Worm (Caenorhabditis elegans) whole organism, mixed stage, embryonic: ENCODE data around the gene bmy-1.
A peak's percentile ranks its signal among the peaks of the same experiment; 100 is the strongest.

Experiments
- M03D4.4 ChIP-seq: sonication (generic microtip); optimal IDR thresholded peaks from 2 replicates; lab custom pipeline; 2017; ENCODE audit warnings: mild to moderate bottlenecking, missing genetic modification characterization, missing compliant biosample characterization
- bed-3 ChIP-seq: fragments of 200-800 bp; sonication (Bioruptor generic); optimal IDR thresholded peaks from 3 replicates; lab custom pipeline; 2018; ENCODE audit warnings: mild to moderate bottlenecking, missing genetic modification characterization, moderate library complexity, missing compliant biosample characterization
- ceh-43 ChIP-seq: fragments of 200-800 bp; sonication (Bioruptor generic); optimal IDR thresholded peaks from 2 replicates; lab custom pipeline; 2018; ENCODE audit warnings: mild to moderate bottlenecking, missing genetic modification characterization, moderate library complexity, missing compliant biosample characterization
- ceh-83 ChIP-seq: fragments of 200-800 bp; sonication (Bioruptor generic); optimal IDR thresholded peaks from 2 replicates; lab custom pipeline; 2018; ENCODE audit warnings: mild to moderate bottlenecking, missing genetic modification characterization, missing compliant biosample characterization
- ces-1 ChIP-seq: fragments of 150-350 bp; optimal IDR thresholded peaks from 2 replicates; lab custom pipeline; 2014; ENCODE audit warnings: missing biosample characterization, missing genetic modification reagents, missing genetic modification characterization
- cnd-1 ChIP-seq: fragments of 200-800 bp; sonication (Bioruptor generic); optimal IDR thresholded peaks from 2 replicates; lab custom pipeline; 2018; ENCODE audit warnings: mild to moderate bottlenecking, missing genetic modification characterization, missing compliant biosample characterization
- drap-1 ChIP-seq: fragments of 200-800 bp; sonication (Bioruptor generic); optimal IDR thresholded peaks from 3 replicates; lab custom pipeline; 2018; ENCODE audit warnings: mild to moderate bottlenecking, missing genetic modification characterization, missing compliant biosample characterization
- elt-1 ChIP-seq: sonication (generic microtip); optimal IDR thresholded peaks from 2 replicates; lab custom pipeline; 2017; ENCODE audit warnings: missing genetic modification characterization, mild to moderate bottlenecking, missing compliant biosample characterization, antibody characterized with exemption, moderate library complexity, borderline replicate concordance; ENCODE audit not compliant: insufficient read depth
- elt-3 ChIP-seq: fragments of 150-350 bp; optimal IDR thresholded peaks from 2 replicates; lab custom pipeline; 2014; ENCODE audit warnings: missing biosample characterization, missing genetic modification characterization
- flh-1 ChIP-seq: fragments of 200-800 bp; sonication (Bioruptor generic); optimal IDR thresholded peaks from 2 replicates; lab custom pipeline; 2018; ENCODE audit warnings: mild to moderate bottlenecking, missing genetic modification characterization, moderate library complexity, missing compliant biosample characterization
- hlh-1 ChIP-seq: fragments of 150-350 bp; optimal IDR thresholded peaks from 2 replicates; lab custom pipeline; 2014; ENCODE audit warnings: missing biosample characterization, missing genetic modification reagents, missing genetic modification characterization
- lin-13 ChIP-seq: fragments of 150-350 bp; optimal IDR thresholded peaks from 2 replicates; lab custom pipeline; 2014; ENCODE audit warnings: missing biosample characterization, missing genetic modification characterization
- lin-32 ChIP-seq: fragments of 200-800 bp; sonication (Bioruptor generic); optimal IDR thresholded peaks from 2 replicates; lab custom pipeline; 2018; ENCODE audit warnings: mild to moderate bottlenecking, missing genetic modification characterization, missing compliant biosample characterization
- lsy-2 ChIP-seq: fragments of 150-350 bp; optimal IDR thresholded peaks from 2 replicates; lab custom pipeline; 2014; ENCODE audit warnings: missing biosample characterization, missing genetic modification characterization
- mep-1 ChIP-seq: fragments of 150-350 bp; optimal IDR thresholded peaks from 2 replicates; lab custom pipeline; 2017; ENCODE audit warnings: missing biosample characterization, missing genetic modification reagents, missing genetic modification characterization, inconsistent platforms
- mls-2 ChIP-seq: sonication (generic microtip); optimal IDR thresholded peaks from 2 replicates; lab custom pipeline; 2016; ENCODE audit warnings: mild to moderate bottlenecking, missing genetic modification characterization, moderate library complexity, missing compliant biosample characterization
- nhr-237 ChIP-seq: fragments of 150-350 bp; optimal IDR thresholded peaks from 2 replicates; lab custom pipeline; 2014; ENCODE audit warnings: missing biosample characterization, missing genetic modification characterization
- nhr-28 ChIP-seq: fragments of 150-350 bp; optimal IDR thresholded peaks from 2 replicates; lab custom pipeline; 2014; ENCODE audit warnings: missing biosample characterization, missing genetic modification characterization
- nhr-76 ChIP-seq: sonication (generic microtip); optimal IDR thresholded peaks from 2 replicates; lab custom pipeline; 2017; ENCODE audit warnings: missing biosample characterization, missing genetic modification characterization
- pha-4 ChIP-seq: fragments of 150-350 bp; optimal IDR thresholded peaks from 2 replicates; lab custom pipeline; 2018; ENCODE audit warnings: missing biosample characterization, missing genetic modification reagents, missing genetic modification characterization
- sem-2 ChIP-seq: fragments of 200-800 bp; sonication (Bioruptor generic); optimal IDR thresholded peaks from 2 replicates; lab custom pipeline; 2018; ENCODE audit warnings: mild to moderate bottlenecking, missing genetic modification characterization, missing compliant biosample characterization
- snpc-4 ChIP-seq: fragments of 150-350 bp; optimal IDR thresholded peaks from 2 replicates; lab custom pipeline; 2014; ENCODE audit warnings: missing biosample characterization, missing genetic modification characterization
- sptf-1 ChIP-seq: sonication (generic microtip); optimal IDR thresholded peaks from 2 replicates; lab custom pipeline; 2017; ENCODE audit warnings: mild to moderate bottlenecking, missing genetic modification characterization, moderate library complexity, missing compliant biosample characterization
- tbx-8 ChIP-seq: fragments of 200-800 bp; sonication (Bioruptor generic); optimal IDR thresholded peaks from 2 replicates; lab custom pipeline; 2018; ENCODE audit warnings: mild to moderate bottlenecking, missing genetic modification characterization, moderate library complexity, missing compliant biosample characterization
- unc-120 ChIP-seq: sonication (generic microtip); optimal IDR thresholded peaks from 2 replicates; lab custom pipeline; 2017; ENCODE audit warnings: missing genetic modification characterization, missing compliant biosample characterization; ENCODE audit not compliant: poor library complexity, severe bottlenecking
- unc-39 ChIP-seq: fragments of 150-350 bp; optimal IDR thresholded peaks from 2 replicates; lab custom pipeline; 2014; ENCODE audit warnings: missing biosample characterization, missing genetic modification characterization
- unc-62 ChIP-seq: fragments of 150-350 bp; optimal IDR thresholded peaks from 2 replicates; lab custom pipeline; 2014; ENCODE audit warnings: missing biosample characterization, missing genetic modification reagents, missing genetic modification characterization
- ztf-11 ChIP-seq: fragments of 150-350 bp; optimal IDR thresholded peaks from 2 replicates; lab custom pipeline; 2014; ENCODE audit warnings: missing biosample characterization, missing genetic modification characterization

bmy-1 gene

ce11 chrII:5322732-5323326 is 35.7 kb upstream of the bmy-1 start, which contains the start of gene vhp-1:
Gene vhp-1, plus strand, starts transcription at chrII:5323276.
- TF ChIP-seq elt-3 (no peak), mls-2 (no peak), unc-120 (tag; lab: Kevin White, UChicago) (no peak), elt-1 (tag; lab: Kevin White, UChicago) (no peak), M03D4.4 (tag; lab: Kevin White, UChicago) (no peak), mep-1 (tag; lab: Kevin White, UChicago) (no peak), lin-13 (tag; lab: Kevin White, UChicago) (no peak), cnd-1 (tag; lab: Kevin White, UChicago) (no peak), nhr-76 (tag; lab: Kevin White, UChicago) (no peak), unc-39 (tag; lab: Kevin White, UChicago) (no peak), nhr-237 (tag; lab: Kevin White, UChicago) (no peak), sem-2 (GFP tag; lab: Kevin White, UChicago) (no peak), sptf-1 (tag; lab: Kevin White, UChicago) (no peak), lin-32 (GFP tag; lab: Kevin White, UChicago) (no peak), pha-4 (tag; lab: Kevin White, UChicago) (no peak)

ce11 chrII:5323773-5324172 is 34.7 kb upstream of the bmy-1 start:
- TF ChIP-seq drap-1 (GFP tag; lab: Kevin White, UChicago) (no peak), nhr-76 (tag; lab: Kevin White, UChicago) (no peak), mep-1 (tag; lab: Kevin White, UChicago) (no peak), sptf-1 (tag; lab: Kevin White, UChicago) (no peak), unc-62 (GFP tag; lab: Kevin White, UChicago) (no peak), unc-120 (tag; lab: Kevin White, UChicago) (no peak), unc-39 (tag; lab: Kevin White, UChicago) (no peak), nhr-28 (tag; lab: Kevin White, UChicago) (no peak)

ce11 chrII:5324653-5325052 is 33.8 kb upstream of the bmy-1 start:
- TF ChIP-seq mep-1 (tag; lab: Kevin White, UChicago) (no peak), bed-3 (GFP tag; lab: Kevin White, UChicago) (no peak), ceh-43 (GFP tag; lab: Kevin White, UChicago) (no peak), elt-3 (no peak), elt-1 (tag; lab: Kevin White, UChicago) (no peak), lsy-2 (tag; lab: Kevin White, UChicago) (no peak), lin-13 (tag; lab: Kevin White, UChicago) (no peak), nhr-76 (tag; lab: Kevin White, UChicago) (no peak), flh-1 (GFP tag; lab: Kevin White, UChicago) (no peak), ceh-83 (GFP tag; lab: Kevin White, UChicago) (no peak), snpc-4 (tag; lab: Kevin White, UChicago) (no peak), unc-39 (tag; lab: Kevin White, UChicago) (no peak), hlh-1 (tag; lab: Kevin White, UChicago) (no peak), unc-62 (GFP tag; lab: Kevin White, UChicago) (no peak)

DNA sequence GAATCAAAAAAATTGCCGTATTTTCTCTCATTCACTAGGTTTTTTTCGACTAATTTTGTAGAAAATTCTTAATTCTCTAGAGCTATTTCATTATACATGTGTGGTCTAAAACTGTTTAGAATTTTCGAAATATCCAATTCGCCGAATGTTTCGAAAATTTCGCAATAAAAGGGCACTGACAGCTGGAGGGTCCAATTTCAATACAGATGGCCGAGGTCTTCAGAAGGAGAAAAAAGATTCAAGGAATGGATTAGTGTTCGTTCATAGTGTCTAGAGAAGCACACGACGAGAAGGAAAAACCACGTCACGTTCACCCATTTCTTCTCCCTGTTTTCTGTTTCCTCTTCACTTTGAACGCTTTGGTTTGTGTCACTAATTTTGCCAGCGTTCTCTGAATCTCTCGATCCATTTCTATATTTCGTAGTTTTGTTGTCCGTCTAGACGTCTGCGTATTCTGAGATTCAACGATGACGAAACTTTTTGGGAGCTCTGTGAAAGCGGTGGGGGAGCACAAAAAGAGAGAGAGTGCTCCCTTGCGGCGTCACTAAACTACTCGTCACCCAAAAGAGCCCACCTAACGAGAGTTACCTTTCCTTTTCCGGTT is 32.4 kb upstream of the bmy-1 start:
- TF ChIP-seq tbx-8 (GFP tag; lab: Kevin White, UChicago) (no peak), lin-13 (tag; lab: Kevin White, UChicago) (no peak), unc-120 (tag; lab: Kevin White, UChicago) (peak; percentile 71), elt-1 (tag; lab: Kevin White, UChicago) (no peak), drap-1 (GFP tag; lab: Kevin White, UChicago) (no peak), unc-62 (GFP tag; lab: Kevin White, UChicago) (peak; percentile 57), sem-2 (GFP tag; lab: Kevin White, UChicago) (no peak), mep-1 (tag; lab: Kevin White, UChicago) (peak; percentile 39), ztf-11 (tag; lab: Kevin White, UChicago) (no peak), mls-2 (no peak), pha-4 (tag; lab: Kevin White, UChicago) (peak; percentile 34), ces-1 (GFP tag; lab: Kevin White, UChicago) (peak; percentile 72), nhr-28 (tag; lab: Kevin White, UChicago) (no peak), unc-39 (tag; lab: Kevin White, UChicago) (no peak), hlh-1 (tag; lab: Kevin White, UChicago) (peak; percentile 38), lsy-2 (tag; lab: Kevin White, UChicago) (peak; percentile 22)
